Worm (Caenorhabditis elegans): ENCODE measurements around the gene Y42A5A.1.

Gene Y42A5A.1

ce11 chrV:11039379-11039954, 48.3 kb upstream of the Y42A5A.1 start, which contains the start of gene pak-2 (continued):
- peak; percentile 83 for TF ChIP-seq attf-5 (GFP tag; optimal IDR thresholded peaks at IDR 0.05)

ce11 chrV:11040020-11040419, 47.7 kb upstream of the Y42A5A.1 start, which contains the start of gene C45B11.9:
Gene C45B11.9, plus strand, starts transcription at chrV:11040320.
- TF ChIP-seq attf-6 (GFP tag; IDR thresholded peaks at IDR 0.05): no peak
- TF ChIP-seq mcd-1 (GFP tag; IDR thresholded peaks at IDR 0.05): no peak
- TF ChIP-seq lsl-1 (GFP tag; optimal IDR thresholded peaks at IDR 0.05): no peak
- no peak for TF ChIP-seq Y56A3A.18 (GFP tag; IDR thresholded peaks at IDR 0.05)
- TF ChIP-seq madf-6 (GFP tag; IDR thresholded peaks at IDR 0.05): no peak
- no peak for TF ChIP-seq ama-1 (optimal IDR thresholded peaks at IDR 0.05)
- no peak for TF ChIP-seq ama-1 (GFP tag; optimal IDR thresholded peaks at IDR 0.05)

ce11 chrV:11040473-11040872, 47.3 kb upstream of the Y42A5A.1 start, which contains the start of gene C45B11.8:
Gene C45B11.8, plus strand, starts transcription at chrV:11040773.
- TF ChIP-seq nhr-120 (GFP tag; IDR thresholded peaks at IDR 0.05) (no peak), lir-1 (GFP tag; conservative IDR thresholded peaks at IDR 0.05) (no peak), lin-35 (GFP tag; optimal IDR thresholded peaks at IDR 0.05) (no peak)

- TF ChIP-seq nhr-120 (GFP tag; IDR thresholded peaks at IDR 0.05) (no peak), Y53G8AR.9 (GFP tag; conservative IDR thresholded peaks at IDR 0.05) (no peak), ama-1 (optimal IDR thresholded peaks at IDR 0.05) (no peak), ama-1 (GFP tag; optimal IDR thresholded peaks at IDR 0.05) (no peak), dox-1 (GFP tag; IDR thresholded peaks at IDR 0.05) (no peak), sea-2 (GFP tag; IDR thresholded peaks at IDR 0.05) (no peak), Y95B8A.8 (GFP tag; IDR thresholded peaks at IDR 0.05) (no peak), ceh-100 (GFP tag; IDR thresholded peaks at IDR 0.05) (no peak), lsy-27 (tag; optimal IDR thresholded peaks at IDR 0.05; ENCODE audit: borderline replicate concordance, insufficient read depth) (no peak)
Observed at ce11 chrV:11041499-11041898, 46.2 kb upstream of the Y42A5A.1 start, which contains the start of gene C45B11.5. Gene C45B11.5, plus strand, starts transcription at chrV:11041799.

ce11 chrV:11042538-11042937, 45.2 kb upstream of the Y42A5A.1 start, which contains the start of gene C45B11.2:
Gene C45B11.2, plus strand, starts transcription at chrV:11042710.
- TF ChIP-seq cebp-1 (GFP tag; IDR thresholded peaks at IDR 0.05) (0 out of 2 replicates have a peak, but pooled peaks have one; percentile 35), cebp-1 (tag; optimal IDR thresholded peaks at IDR 0.05) (peak; percentile 83), mxl-1 (tag; optimal IDR thresholded peaks at IDR 0.05) (no peak), nhr-80 (tag; optimal IDR thresholded peaks at IDR 0.05) (peak; percentile 7), fkh-3 (tag; optimal IDR thresholded peaks at IDR 0.05) (no peak), K11D2.4 (GFP tag; IDR thresholded peaks at IDR 0.05) (no peak)

- TF ChIP-seq B0035.1 (tag; optimal IDR thresholded peaks at IDR 0.05) (no peak), tbx-9 (tag; optimal IDR thresholded peaks at IDR 0.05; ENCODE audit: borderline replicate concordance) (no peak), ceh-27 (GFP tag; optimal IDR thresholded peaks at IDR 0.05) (no peak), die-1 (tag; optimal IDR thresholded peaks at IDR 0.05) (no peak), nfya-2 (GFP tag; IDR thresholded peaks at IDR 0.05) (no peak), ccch-3 (GFP tag; optimal IDR thresholded peaks at IDR 0.05) (no peak), lin-35 (GFP tag; optimal IDR thresholded peaks at IDR 0.05) (no peak), ceh-40 (GFP tag; IDR thresholded peaks at IDR 0.05) (no peak)
Observed at ce11 chrV:11043767-11044166, 44.0 kb upstream of the Y42A5A.1 start, which contains the start of gene C45B11.6. Gene C45B11.6, plus strand, starts transcription at chrV:11044067.

Data from whole organism, young adult.